Fruit fly (Drosophila melanogaster): ENCODE results near the gene eIF3e.

The eIF3e gene

dm6 chr3L:16828967-16829366 is 42.2 kb upstream of the eIF3e start, which contains the start of gene CG13024:
Gene CG13024 (minus strand): TSS chr3L:16829074.
- TF ChIP-seq cg (GFP tag; optimal IDR thresholded peaks at IDR 0.05), result peak; percentile 43
- TF ChIP-seq Hsf (GFP tag; optimal IDR thresholded peaks at IDR 0.05), result no peak
- no peak for TF ChIP-seq sens (GFP tag)
- no peak for TF ChIP-seq sima (GFP tag; optimal IDR thresholded peaks at IDR 0.05)
- TF ChIP-seq HLH3B (GFP tag; IDR thresholded peaks at IDR 0.05), result 0 out of 2 replicates have a peak, but pooled peaks have one; percentile 5
- peak; percentile 53 for TF ChIP-seq Med (GFP tag)
- TF ChIP-seq chinmo (GFP tag; IDR thresholded peaks at IDR 0.05; ENCODE audit: partially characterized antibody), result peak; percentile 80; the same call in 2 of the 4 replicates
- TF ChIP-seq Deaf1 (tag; optimal IDR thresholded peaks at IDR 0.05), result peak; percentile 41
- peak; percentile 28; the same call in 1 of the 3 replicates for TF ChIP-seq otp (GFP tag; IDR thresholded peaks at IDR 0.05)
- 0 out of 2 replicates have a peak, but pooled peaks have one; percentile 5 for TF ChIP-seq bowl (GFP tag; IDR thresholded peaks at IDR 0.05)
- no peak for TF ChIP-seq CG6854 (GFP tag; optimal IDR thresholded peaks at IDR 0.05)
- peak in 1 of 2 experiments; percentile 8 for TF ChIP-seq Dfd (GFP tag; optimal IDR thresholded peaks at IDR 0.05)

dm6 chr3L:16825195-16825594 is 38.5 kb upstream of the eIF3e start:
- TF ChIP-seq CG6813 (GFP tag; optimal IDR thresholded peaks at IDR 0.05) (no peak), CG17829 (tag; optimal IDR thresholded peaks at IDR 0.05) (peak; percentile 19), Fer1 (GFP tag; optimal IDR thresholded peaks at IDR 0.05) (peak; percentile 1), CG30403 (GFP tag; optimal IDR thresholded peaks at IDR 0.05) (peak; percentile 17), az2 (GFP tag; optimal IDR thresholded peaks at IDR 0.05) (peak; percentile 1), CG7928 (GFP tag; optimal IDR thresholded peaks at IDR 0.05) (no peak), CG2889 (GFP tag; IDR thresholded peaks at IDR 0.05) (no peak), CG2678 (tag; optimal IDR thresholded peaks at IDR 0.05) (peak; percentile 45), CG17385 (GFP tag; optimal IDR thresholded peaks at IDR 0.05) (peak; percentile 14), NC2α (GFP tag; optimal IDR thresholded peaks at IDR 0.05) (no peak), dmrt99B (tag; optimal IDR thresholded peaks at IDR 0.05) (peak; percentile 68), trh (GFP tag; optimal IDR thresholded peaks at IDR 0.05) (no peak), ttk (GFP tag; IDR thresholded peaks at IDR 0.05) (no peak), peb (GFP tag; IDR thresholded peaks at IDR 0.05) (no peak), kni (GFP tag; optimal IDR thresholded peaks at IDR 0.05) (no peak), CG12659 (GFP tag; optimal IDR thresholded peaks at IDR 0.05) (peak; percentile 8), nmo (GFP tag; optimal IDR thresholded peaks at IDR 0.05) (peak; percentile 45), CG11504 (tag; optimal IDR thresholded peaks at IDR 0.05) (peak; percentile 73), CG2116 (GFP tag; optimal IDR thresholded peaks at IDR 0.05) (no peak), Sox100B (GFP tag; optimal IDR thresholded peaks at IDR 0.05) (peak; percentile 13), Nf-YC (tag; optimal IDR thresholded peaks at IDR 0.05) (peak; percentile 52), Oaz (GFP tag; IDR thresholded peaks at IDR 0.05) (no peak), gcm (GFP tag; optimal IDR thresholded peaks at IDR 0.05) (no peak), CG15269 (tag; optimal IDR thresholded peaks at IDR 0.05) (peak; percentile 62), CG31441 (GFP tag; IDR thresholded peaks at IDR 0.05) (peak; percentile 38), CG2712 (tag; optimal IDR thresholded peaks at IDR 0.05) (peak; percentile 31), CG8924 (tag; optimal IDR thresholded peaks at IDR 0.05) (peak; percentile 29), D19B (GFP tag; optimal IDR thresholded peaks at IDR 0.05) (no peak), tap (tag; optimal IDR thresholded peaks at IDR 0.05) (peak; percentile 3), Ada2b (GFP tag; IDR thresholded peaks at IDR 0.05) (peak; percentile 21; the same call in 1 of the 2 replicates), BEAF-32 (GFP tag; optimal IDR thresholded peaks at IDR 0.05) (no peak), Xrp1 (GFP tag; IDR thresholded peaks at IDR 0.05) (peak; percentile 32; the same call in 1 of the 2 replicates), CG4424 (GFP tag; optimal IDR thresholded peaks at IDR 0.05) (peak; percentile 8), zfh2 (GFP tag; optimal IDR thresholded peaks at IDR 0.05) (no peak), CG11695 (GFP tag; IDR thresholded peaks at IDR 0.05) (peak; percentile 32; the same call in 1 of the 3 replicates), Blimp-1 (GFP tag; optimal IDR thresholded peaks at IDR 0.05) (peak; percentile 23), CoRest (tag; optimal IDR thresholded peaks at IDR 0.05) (peak; percentile 66), Oli (tag; optimal IDR thresholded peaks at IDR 0.05) (peak; percentile 7)
